Fruit fly (Drosophila melanogaster) whole organism, adult: ENCODE results near the gene Tgi.

Source experiments
- CG11617 ChIP-seq: fragments of 200-800 bp; sonication (Bioruptor generic); optimal IDR thresholded peaks from 2 replicates; lab custom pipeline; 2017; ENCODE audit warnings: mild to moderate bottlenecking, missing biosample characterization, missing genetic modification reagents, missing genetic modification characterization
- CG12768 ChIP-seq: fragments of 200-800 bp; sonication (Bioruptor generic); optimal IDR thresholded peaks from 2 replicates; lab custom pipeline; 2017; ENCODE audit warnings: missing biosample characterization, missing genetic modification characterization, mild to moderate bottlenecking, moderate library complexity, missing genetic modification reagents
- CG14711 ChIP-seq: fragments of 200-800 bp; sonication (Bioruptor generic); optimal IDR thresholded peaks from 2 replicates; lab custom pipeline; 2018; ENCODE audit warnings: missing biosample characterization, mild to moderate bottlenecking, missing genetic modification characterization, moderate library complexity
- CG1620 ChIP-seq: fragments of 200-800 bp; sonication (Bioruptor generic); optimal IDR thresholded peaks from 2 replicates; lab custom pipeline; 2016; ENCODE audit warnings: missing biosample characterization, missing genetic modification characterization
- CG33017 ChIP-seq: fragments of 200-800 bp; sonication (Bioruptor generic); optimal IDR thresholded peaks from 2 replicates; lab custom pipeline; 2018; ENCODE audit warnings: missing biosample characterization, mild to moderate bottlenecking, missing genetic modification characterization, moderate library complexity
- CG5204 ChIP-seq: fragments of 200-800 bp; sonication (Bioruptor generic); optimal IDR thresholded peaks from 2 replicates; lab custom pipeline; 2016; ENCODE audit warnings: missing biosample characterization, missing genetic modification characterization
- CG7045 ChIP-seq: fragments of 200-800 bp; sonication (Bioruptor generic); optimal IDR thresholded peaks from 2 replicates; lab custom pipeline; 2017; ENCODE audit warnings: missing biosample characterization, mild to moderate bottlenecking, missing genetic modification characterization
- CG7101 ChIP-seq: fragments of 200-800 bp; sonication (Bioruptor generic); optimal IDR thresholded peaks from 2 replicates; lab custom pipeline; 2018; ENCODE audit warnings: missing biosample characterization, mild to moderate bottlenecking, missing genetic modification characterization, moderate library complexity
- Clk ChIP-seq: fragments of 200-800 bp; sonication (Bioruptor generic); optimal IDR thresholded peaks from 2 replicates; lab custom pipeline; 2017; ENCODE audit warnings: missing biosample characterization, missing genetic modification characterization
- Crg-1 ChIP-seq: fragments of 200-800 bp; sonication (Bioruptor generic); optimal IDR thresholded peaks from 2 replicates; lab custom pipeline; 2016; ENCODE audit warnings: missing biosample characterization, missing genetic modification characterization
- Hr96 ChIP-seq: fragments of 200-800 bp; sonication (Bioruptor generic); optimal IDR thresholded peaks from 2 replicates; lab custom pipeline; 2016; ENCODE audit warnings: missing biosample characterization, missing genetic modification characterization
- Mnt ChIP-seq: fragments of 200-800 bp; sonication (Bioruptor generic); optimal IDR thresholded peaks from 2 replicates; lab custom pipeline; 2016; ENCODE audit warnings: missing biosample characterization, mild to moderate bottlenecking, missing genetic modification characterization
- bab1 ChIP-seq: fragments of 200-800 bp; sonication (Bioruptor generic); optimal IDR thresholded peaks from 3 replicates; lab custom pipeline; 2019; ENCODE audit warnings: missing biosample characterization, mild to moderate bottlenecking, missing genetic modification characterization, moderate library complexity
- cic ChIP-seq: fragments of 200-800 bp; sonication (Bioruptor generic); optimal IDR thresholded peaks from 2 replicates; lab custom pipeline; 2017; ENCODE audit warnings: missing biosample characterization, mild to moderate bottlenecking, missing genetic modification characterization, moderate library complexity
- cnc ChIP-seq, 2 experiments: fragments of >200 bp; optimal IDR thresholded peaks; 2 replicates each; lab custom pipeline; 2017
- kay ChIP-seq: fragments of 200-800 bp; sonication (Bioruptor generic); peaks from one replicate; lab custom pipeline; 2016; ENCODE audit warnings: missing biosample characterization, missing genetic modification characterization, borderline replicate concordance
- ovo ChIP-seq: fragments of 200-800 bp; sonication (Bioruptor generic); optimal IDR thresholded peaks from 2 replicates; lab custom pipeline; 2016; ENCODE audit warnings: missing biosample characterization, missing genetic modification characterization
- pad ChIP-seq: fragments of 200-800 bp; sonication (Bioruptor generic); optimal IDR thresholded peaks from 3 replicates; lab custom pipeline; 2017; ENCODE audit warnings: missing biosample characterization, missing genetic modification characterization, mild to moderate bottlenecking, moderate library complexity, missing genetic modification reagents
- tj ChIP-seq: fragments of 200-800 bp; sonication (Bioruptor generic); optimal IDR thresholded peaks from 3 replicates; lab custom pipeline; 2017; ENCODE audit warnings: missing biosample characterization, mild to moderate bottlenecking, missing genetic modification characterization, moderate library complexity
- toe ChIP-seq: fragments of 200-800 bp; sonication (Bioruptor generic); optimal IDR thresholded peaks from 2 replicates; lab custom pipeline; 2016; ENCODE audit warnings: missing biosample characterization, missing genetic modification characterization

The Tgi gene

dm6 chr3L:13476566-13477452 is 9.8 kb upstream of the Tgi start:
- TF ChIP-seq CG5204: peak; percentile 81
- peak; percentile 83 for TF ChIP-seq CG7101 (tag; lab: Kevin White, UChicago)
- TF ChIP-seq CG14711 (tag; lab: Kevin White, UChicago): peak; percentile 69
- peak; percentile 93 for TF ChIP-seq CG7045 (GFP tag; lab: Kevin White, UChicago)
- TF ChIP-seq CG33017 (tag; lab: Kevin White, UChicago): peak; percentile 76
- peak; percentile 79 for TF ChIP-seq CG12768
- TF ChIP-seq kay (GFP tag; lab: Kevin White, UChicago): peak; percentile 98
- peak; percentile 10 for TF ChIP-seq Crg-1 (GFP tag; lab: Kevin White, UChicago)
- peak; percentile 50 for TF ChIP-seq Mnt (GFP tag; lab: Kevin White, UChicago)
- peak; percentile 59 for TF ChIP-seq pad (GFP tag; lab: Kevin White, UChicago)
- TF ChIP-seq CG11617 (GFP tag; lab: Kevin White, UChicago): peak; percentile 88
- peak; percentile 75 for TF ChIP-seq Clk (GFP tag; lab: Kevin White, UChicago)
- peak; percentile 32 for TF ChIP-seq Hr96
- peak; percentile 26 for TF ChIP-seq cic (GFP tag; lab: Kevin White, UChicago)
- TF ChIP-seq bab1 (GFP tag; lab: Kevin White, UChicago): peak; percentile 69
- no peak for TF ChIP-seq ovo
- peak; percentile 52 for TF ChIP-seq CG1620 (GFP tag; lab: Kevin White, UChicago)
- peak; percentile 57 for TF ChIP-seq toe (GFP tag; lab: Kevin White, UChicago)
- peak; percentile 73 for TF ChIP-seq tj (GFP tag; lab: Kevin White, UChicago)
- TF ChIP-seq cnc (optimal IDR thresholded peaks at IDR 0.05; lab: Kevin White, UChicago): no peak

DNA sequence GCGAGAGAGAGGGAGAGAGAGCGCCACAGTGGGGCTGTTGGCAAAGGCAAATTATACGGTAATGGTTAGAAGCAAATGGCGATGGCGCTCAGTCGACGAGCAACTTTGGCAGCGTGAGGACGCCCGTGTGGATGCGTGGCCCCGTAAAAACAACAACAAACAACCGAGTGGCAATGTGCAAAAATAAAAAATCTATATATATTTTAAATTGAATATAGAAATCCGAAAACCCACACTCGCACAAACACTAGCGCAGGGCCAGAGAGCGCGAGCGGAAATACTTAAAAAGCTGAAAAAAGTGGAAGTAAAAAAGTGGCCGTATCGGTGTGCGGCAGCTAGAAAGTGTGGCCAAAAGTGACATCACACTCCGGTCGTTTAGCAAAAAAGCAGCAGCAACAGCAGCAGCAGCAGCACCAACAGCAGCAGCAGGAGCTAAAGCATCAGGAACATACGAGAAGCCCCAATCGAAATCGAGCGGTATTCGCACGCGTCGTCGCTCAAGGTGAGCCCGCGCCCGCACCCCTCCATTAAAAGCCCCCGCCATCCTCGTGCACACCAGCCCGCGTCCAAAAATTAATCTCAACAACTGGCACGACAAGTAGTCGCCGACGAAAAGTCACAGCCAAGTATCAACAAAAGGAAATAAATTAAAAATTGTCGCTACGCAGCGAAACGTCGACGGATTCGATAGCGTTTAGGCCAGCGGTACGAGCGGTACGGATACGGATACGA is 9.0 kb upstream of the Tgi start, which contains the start of gene stv:
Gene stv (plus strand): TSS at position 89 of the 732 bp plus-strand sequence.
- no peak for TF ChIP-seq Crg-1 (GFP tag; lab: Kevin White, UChicago)
- peak; percentile 18 for TF ChIP-seq CG33017 (tag; lab: Kevin White, UChicago)

DNA sequence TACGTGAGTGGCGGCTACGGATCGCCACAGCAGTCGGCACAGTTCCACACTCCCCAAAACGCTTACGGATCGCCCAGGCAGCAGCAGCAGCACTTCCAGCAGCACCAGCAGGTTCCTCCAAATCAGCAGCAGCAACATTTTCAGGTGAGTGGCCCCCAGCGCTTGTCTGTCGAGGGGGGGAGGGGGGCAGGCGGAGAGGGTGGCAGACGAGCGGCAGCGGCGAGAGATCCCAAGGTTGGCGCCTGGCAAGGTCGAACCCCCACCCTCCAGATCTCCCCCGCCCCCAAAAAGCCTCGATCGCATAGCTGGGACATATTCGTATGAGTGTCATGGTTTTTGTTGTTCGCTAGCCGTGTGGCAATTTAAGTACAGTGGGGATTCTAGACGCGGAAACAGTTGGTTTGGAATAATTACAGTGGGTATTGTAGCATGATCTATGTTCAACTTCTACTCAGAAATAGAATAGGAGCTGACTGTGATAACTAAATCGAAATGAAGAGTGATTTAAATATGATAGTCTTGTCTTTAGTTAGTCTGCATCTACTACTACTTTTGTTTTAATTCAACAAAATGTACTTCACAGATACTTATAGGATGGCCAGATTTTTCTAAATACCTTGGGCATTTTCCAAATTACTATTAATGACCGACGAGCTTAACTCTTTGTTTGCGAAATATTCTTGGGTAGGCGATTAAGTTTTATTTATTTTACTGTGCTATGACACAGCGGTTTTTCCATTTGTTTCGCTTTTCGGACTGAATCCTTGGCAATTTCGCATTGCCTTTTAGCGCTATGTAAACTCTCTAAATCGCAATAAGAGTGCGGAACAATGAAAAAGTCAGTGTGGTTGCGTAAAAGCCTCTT is 8.0 kb upstream of the Tgi start:
- TF ChIP-seq cnc (optimal IDR thresholded peaks at IDR 0.05; lab: Kevin White, UChicago) (peak in 1 of 2 experiments; percentile 71), Mnt (GFP tag; lab: Kevin White, UChicago) (no peak)

- TF ChIP-seq toe (GFP tag; lab: Kevin White, UChicago) (no peak), Clk (GFP tag; lab: Kevin White, UChicago) (no peak), CG12768 (peak; percentile 8), pad (GFP tag; lab: Kevin White, UChicago) (no peak), CG1620 (GFP tag; lab: Kevin White, UChicago) (no peak)
Observed at dm6 chr3L:13479204-13479600, 7.4 kb upstream of the Tgi start.

DNA sequence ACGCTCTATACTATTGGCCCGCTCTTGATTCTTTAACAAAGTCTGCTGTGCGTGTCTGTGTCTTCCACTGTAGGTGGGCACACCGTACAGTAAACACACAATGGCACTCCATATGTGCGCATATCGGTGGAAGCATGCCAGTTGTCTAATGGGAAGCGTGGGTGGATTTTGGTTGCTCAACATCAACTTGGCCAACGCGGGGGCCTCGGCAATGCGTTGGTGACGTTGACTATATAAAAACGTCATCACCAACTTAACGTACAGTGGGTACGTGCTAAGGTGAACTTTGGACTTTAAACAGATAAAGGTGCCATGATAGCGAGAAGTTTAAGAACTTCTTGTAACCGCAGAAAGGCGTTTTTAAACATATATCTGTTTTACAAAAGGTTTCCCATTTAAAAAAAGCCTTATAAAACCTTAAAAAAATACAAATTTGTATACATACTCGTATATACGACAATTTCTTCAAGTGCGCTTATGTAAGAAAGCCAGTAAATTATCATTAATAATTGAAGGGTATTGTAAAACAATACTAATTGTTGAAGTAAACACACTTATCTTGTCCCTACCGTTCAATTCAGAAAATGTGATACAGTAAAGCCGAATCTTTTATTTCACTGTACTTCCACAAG is 6.9 kb upstream of the Tgi start:
- TF ChIP-seq CG1620 (GFP tag; lab: Kevin White, UChicago): no peak
- TF ChIP-seq ovo: no peak
- TF ChIP-seq CG33017 (tag; lab: Kevin White, UChicago): peak; percentile 56
- TF ChIP-seq CG14711 (tag; lab: Kevin White, UChicago): peak; percentile 12
- peak; percentile 60 for TF ChIP-seq Hr96
- peak; percentile 13 for TF ChIP-seq CG7101 (tag; lab: Kevin White, UChicago)
- no peak for TF ChIP-seq bab1 (GFP tag; lab: Kevin White, UChicago)
- peak; percentile 7 for TF ChIP-seq pad (GFP tag; lab: Kevin White, UChicago)
- peak; percentile 67 for TF ChIP-seq CG11617 (GFP tag; lab: Kevin White, UChicago)
- TF ChIP-seq toe (GFP tag; lab: Kevin White, UChicago): peak; percentile 61
- TF ChIP-seq CG5204: peak; percentile 80
- TF ChIP-seq CG7045 (GFP tag; lab: Kevin White, UChicago): peak; percentile 76
- peak; percentile 69 for TF ChIP-seq CG12768
